Fruit fly (Drosophila melanogaster) whole organism, embryonic: ENCODE data around the gene CG31178.

ENCODE experiments used
- Aef1 ChIP-seq: fragments of 200-800 bp; sonication (Bioruptor generic); IDR thresholded peaks from 3 replicates; pipeline ENCODE4 v1.3.6; 2022; ENCODE audit warnings: missing biosample characterization, missing genetic modification characterization
- B-H2 ChIP-seq: fragments of 200-800 bp; sonication (Bioruptor generic); optimal IDR thresholded peaks from 2 replicates; lab custom pipeline; 2018; ENCODE audit warnings: missing biosample characterization, mild to moderate bottlenecking, missing genetic modification characterization
- Bgb ChIP-seq: fragments of 200-800 bp; sonication (Bioruptor generic); IDR thresholded peaks from 2 replicates; pipeline ENCODE4 v1.3.6; 2022; ENCODE audit warnings: missing biosample characterization, missing genetic modification characterization; ENCODE audit not compliant: partially characterized antibody
- Bteb2 ChIP-seq: fragments of 200-800 bp; sonication (Bioruptor generic); optimal IDR thresholded peaks from 2 replicates; lab custom pipeline; 2016; ENCODE audit warnings: missing biosample characterization, missing genetic modification characterization
- CG10147 ChIP-seq: fragments of 200-800 bp; sonication (Bioruptor generic); optimal IDR thresholded peaks from 2 replicates; lab custom pipeline; 2019; ENCODE audit warnings: missing biosample characterization, mild to moderate bottlenecking, missing genetic modification characterization, moderate library complexity
- CG10366 ChIP-seq: fragments of 200-800 bp; sonication (Bioruptor generic); IDR thresholded peaks from 2 replicates; pipeline ENCODE4 v1.3.6; 2022; ENCODE audit warnings: missing biosample characterization, missing genetic modification characterization
- CG11085 ChIP-seq: fragments of 200-800 bp; sonication (Bioruptor generic); IDR thresholded peaks from 2 replicates; pipeline ENCODE4 v1.3.6; 2022; ENCODE audit warnings: missing biosample characterization, missing genetic modification characterization
- CG11560 ChIP-seq: fragments of 200-800 bp; sonication (Bioruptor generic); IDR thresholded peaks from 3 replicates; pipeline ENCODE4 v1.3.6; 2022; ENCODE audit warnings: missing biosample characterization, missing genetic modification characterization
- CG12391 ChIP-seq: fragments of 200-800 bp; sonication (Bioruptor generic); optimal IDR thresholded peaks from 3 replicates; lab custom pipeline; 2018; ENCODE audit warnings: missing biosample characterization, mild to moderate bottlenecking, missing genetic modification characterization, moderate library complexity
- CG13894 ChIP-seq: fragments of 200-800 bp; sonication (Bioruptor generic); optimal IDR thresholded peaks from 3 replicates; lab custom pipeline; 2018; ENCODE audit warnings: missing biosample characterization, mild to moderate bottlenecking, missing genetic modification characterization, moderate library complexity
- CG14667 ChIP-seq: fragments of 200-800 bp; sonication (Bioruptor generic); IDR thresholded peaks from 2 replicates; pipeline ENCODE4 v1.3.6; 2022; ENCODE audit warnings: missing biosample characterization, missing genetic modification characterization
- CG16779 ChIP-seq: fragments of 200-800 bp; sonication (Bioruptor generic); IDR thresholded peaks from 2 replicates; pipeline ENCODE4 v1.3.6; 2022; ENCODE audit warnings: missing biosample characterization, missing genetic modification characterization
- CG18764 ChIP-seq: fragments of 200-800 bp; sonication (Bioruptor generic); optimal IDR thresholded peaks from 3 replicates; lab custom pipeline; 2016; ENCODE audit warnings: missing biosample characterization, missing genetic modification characterization
- CG2199 ChIP-seq: fragments of 200-800 bp; sonication (Bioruptor generic); IDR thresholded peaks from 3 replicates; pipeline ENCODE4 v1.3.6; 2022; ENCODE audit warnings: missing biosample characterization, missing genetic modification characterization
- CG2875 ChIP-seq: fragments of 200-800 bp; sonication (Bioruptor generic); optimal IDR thresholded peaks from 2 replicates; lab custom pipeline; 2017; ENCODE audit warnings: missing biosample characterization, mild to moderate bottlenecking, missing genetic modification characterization, missing genetic modification reagents
- CG32532 ChIP-seq: fragments of 200-800 bp; sonication (Bioruptor generic); IDR thresholded peaks from 2 replicates; pipeline ENCODE4 v1.3.6; 2022; ENCODE audit warnings: missing biosample characterization, missing genetic modification characterization
- CG32772 ChIP-seq: fragments of 200-800 bp; sonication (Bioruptor generic); IDR thresholded peaks from 2 replicates; pipeline ENCODE4 v1.3.6; 2022; ENCODE audit warnings: missing biosample characterization, missing genetic modification characterization
- CG34422 ChIP-seq: fragments of 200-800 bp; sonication (Bioruptor generic); IDR thresholded peaks from 3 replicates; pipeline ENCODE4 v1.3.6; 2022; ENCODE audit warnings: missing biosample characterization, missing genetic modification characterization
- CG4282 ChIP-seq: fragments of 200-800 bp; sonication (Bioruptor generic); optimal IDR thresholded peaks from 2 replicates; lab custom pipeline; 2016; ENCODE audit warnings: missing biosample characterization, missing genetic modification characterization
- CG4424 ChIP-seq: fragments of 200-800 bp; sonication (Bioruptor generic); optimal IDR thresholded peaks from 3 replicates; lab custom pipeline; 2016; ENCODE audit warnings: missing biosample characterization, missing genetic modification characterization
- CG4854 ChIP-seq: fragments of 200-800 bp; sonication (Bioruptor generic); optimal IDR thresholded peaks from 2 replicates; lab custom pipeline; 2016; ENCODE audit warnings: missing biosample characterization, missing genetic modification characterization, inconsistent platforms
- CG7987 ChIP-seq: fragments of 200-800 bp; sonication (Bioruptor generic); optimal IDR thresholded peaks from 2 replicates; lab custom pipeline; 2018; ENCODE audit warnings: missing biosample characterization, mild to moderate bottlenecking, missing genetic modification characterization, moderate library complexity
- CG8089 ChIP-seq: fragments of 200-800 bp; sonication (Bioruptor generic); optimal IDR thresholded peaks from 3 replicates; lab custom pipeline; 2016; ENCODE audit warnings: missing biosample characterization, missing genetic modification characterization
- CTCF ChIP-seq: fragments of 200-800 bp; sonication (Bioruptor generic); optimal IDR thresholded peaks from 2 replicates; lab custom pipeline; 2017; ENCODE audit warnings: missing biosample characterization, mild to moderate bottlenecking, missing genetic modification characterization, moderate library complexity
- E2f1 ChIP-seq: fragments of 200-800 bp; sonication (Bioruptor generic); IDR thresholded peaks from 2 replicates; pipeline ENCODE4 v1.3.6; 2022; ENCODE audit warnings: missing biosample characterization, missing genetic modification characterization
- H2.0 ChIP-seq: fragments of 200-800 bp; sonication (Bioruptor generic); IDR thresholded peaks from 2 replicates; pipeline ENCODE4 v1.3.6; 2022; ENCODE audit warnings: missing biosample characterization, missing genetic modification characterization
- HLH3B ChIP-seq: fragments of 200-800 bp; sonication (Bioruptor generic); IDR thresholded peaks from 2 replicates; pipeline ENCODE4 v1.3.6; 2022; ENCODE audit warnings: missing biosample characterization, missing genetic modification characterization
- Hey ChIP-seq: fragments of 200-800 bp; sonication (Bioruptor generic); optimal IDR thresholded peaks from 3 replicates; lab custom pipeline; 2018; ENCODE audit warnings: missing biosample characterization, mild to moderate bottlenecking, missing genetic modification characterization
- Hsf ChIP-seq: fragments of 200-800 bp; sonication (Bioruptor generic); optimal IDR thresholded peaks from 3 replicates; lab custom pipeline; 2016; ENCODE audit warnings: missing biosample characterization, missing genetic modification characterization
- MBD-R2 ChIP-seq: fragments of 200-800 bp; sonication (Bioruptor generic); IDR thresholded peaks from 2 replicates; pipeline ENCODE4 v1.3.6; 2022; ENCODE audit warnings: missing biosample characterization, missing genetic modification characterization
- Myb ChIP-seq: fragments of 200-800 bp; sonication (Bioruptor generic); optimal IDR thresholded peaks from 2 replicates; lab custom pipeline; 2016; ENCODE audit warnings: missing biosample characterization, missing genetic modification characterization
- NFAT ChIP-seq: fragments of 200-800 bp; sonication (Bioruptor generic); IDR thresholded peaks from 2 replicates; pipeline ENCODE4 v1.3.6; 2022; ENCODE audit warnings: missing biosample characterization, missing genetic modification characterization
- Neu2 ChIP-seq: fragments of 200-800 bp; sonication (Bioruptor generic); optimal IDR thresholded peaks from 3 replicates; lab custom pipeline; 2016; ENCODE audit warnings: missing biosample characterization, missing genetic modification characterization, borderline replicate concordance
- Oaz ChIP-seq: fragments of 200-800 bp; sonication (Bioruptor generic); IDR thresholded peaks from 2 replicates; pipeline ENCODE4 v1.3.6; 2022; ENCODE audit warnings: missing biosample characterization, missing genetic modification characterization
- Oli ChIP-seq: fragments of 200-800 bp; sonication (Bioruptor generic); optimal IDR thresholded peaks from 2 replicates; lab custom pipeline; 2018; ENCODE audit warnings: missing biosample characterization, mild to moderate bottlenecking, missing genetic modification characterization, moderate library complexity
- Xrp1 ChIP-seq: fragments of 200-800 bp; sonication (Bioruptor generic); IDR thresholded peaks from 2 replicates; pipeline ENCODE4 v1.3.6; 2022; ENCODE audit warnings: missing biosample characterization, missing genetic modification characterization
- ara ChIP-seq: fragments of 200-800 bp; sonication (Bioruptor generic); IDR thresholded peaks from 2 replicates; pipeline ENCODE4 v1.3.6; 2022; ENCODE audit warnings: missing biosample characterization, missing genetic modification characterization
- bowl ChIP-seq: fragments of 200-800 bp; sonication (Bioruptor generic); IDR thresholded peaks from 2 replicates; pipeline ENCODE4 v1.3.6; 2022; ENCODE audit warnings: missing biosample characterization, missing genetic modification characterization
- corto ChIP-seq: fragments of 200-800 bp; sonication (Bioruptor generic); optimal IDR thresholded peaks from 2 replicates; lab custom pipeline; 2016; ENCODE audit warnings: missing biosample characterization, mild to moderate bottlenecking, missing genetic modification characterization, moderate library complexity
- dysf ChIP-seq: fragments of 200-800 bp; sonication (Bioruptor generic); IDR thresholded peaks from 3 replicates; pipeline ENCODE4 v1.3.6; 2022; ENCODE audit warnings: missing biosample characterization, missing genetic modification characterization
- en ChIP-seq: fragments of 200-800 bp; sonication (Bioruptor generic); optimal IDR thresholded peaks from 2 replicates; lab custom pipeline; 2016; ENCODE audit warnings: missing biosample characterization, missing genetic modification characterization
- hkb ChIP-seq, 2 experiments: fragments of 200-800 bp in 1 of 2; fragments of >200 bp in 1 of 2; sonication (Bioruptor generic) in 1 of 2; IDR thresholded peaks in 1 of 2; optimal IDR thresholded peaks in 1 of 2; 2 replicates each; pipeline versions ENCODE4 v1.3.6 to Lab custom; 2017 to 2022; ENCODE audit warnings: missing biosample characterization in 1 of 2, missing genetic modification characterization in 1 of 2
- jigr1 ChIP-seq: fragments of 200-800 bp; sonication (Bioruptor generic); IDR thresholded peaks from 3 replicates; pipeline ENCODE4 v1.3.6; 2022; ENCODE audit warnings: missing biosample characterization, missing genetic modification characterization
- maf-S ChIP-seq: fragments of 200-800 bp; sonication (Bioruptor generic); optimal IDR thresholded peaks from 2 replicates; lab custom pipeline; 2016; ENCODE audit warnings: missing biosample characterization, missing genetic modification characterization
- mld ChIP-seq: fragments of 200-800 bp; sonication (Bioruptor generic); IDR thresholded peaks from 3 replicates; pipeline ENCODE4 v1.3.6; 2022; ENCODE audit warnings: missing biosample characterization, missing genetic modification characterization; ENCODE audit not compliant: partially characterized antibody
- peb ChIP-seq: fragments of 200-800 bp; sonication (Bioruptor generic); IDR thresholded peaks from 2 replicates; pipeline ENCODE4 v1.3.6; 2022; ENCODE audit warnings: missing biosample characterization, missing genetic modification characterization
- run ChIP-seq: fragments of 200-800 bp; sonication (Bioruptor generic); optimal IDR thresholded peaks from 3 replicates; lab custom pipeline; 2018; ENCODE audit warnings: missing biosample characterization, mild to moderate bottlenecking, missing genetic modification characterization
- sob ChIP-seq: fragments of 200-800 bp; sonication (Bioruptor generic); IDR thresholded peaks from 2 replicates; pipeline ENCODE4 v1.3.6; 2022; ENCODE audit warnings: missing biosample characterization, missing genetic modification characterization
- sr ChIP-seq: fragments of 200-800 bp; sonication (Bioruptor generic); IDR thresholded peaks from 3 replicates; pipeline ENCODE4 v1.3.6; 2022; ENCODE audit warnings: missing biosample characterization, missing genetic modification characterization
- sug ChIP-seq: fragments of 200-800 bp; optimal IDR thresholded peaks from 2 replicates; lab custom pipeline; 2019; ENCODE audit warnings: missing biosample characterization, mild to moderate bottlenecking, missing genetic modification characterization, moderate library complexity
- wdn ChIP-seq: fragments of 200-800 bp; sonication (Bioruptor generic); IDR thresholded peaks from 2 replicates; pipeline ENCODE4 v1.3.6; 2022; ENCODE audit warnings: missing biosample characterization, missing genetic modification characterization

The CG31178 gene

dm6 chr3R:21862137-21862850 is 11.2 kb upstream of the CG31178 start (continued):
- TF ChIP-seq Hsf: peak; percentile 55
- TF ChIP-seq sr: 0 out of 3 replicates have a peak, but pooled peaks have one; percentile 33
- peak; percentile 42 for TF ChIP-seq CG18764 (GFP tag; lab: Kevin White, UChicago)
- no peak for TF ChIP-seq wdn
- no peak for TF ChIP-seq CG16779 (GFP tag; lab: Robert Waterston, UW)
- TF ChIP-seq CTCF (GFP tag; lab: Kevin White, UChicago): peak; percentile 19
- TF ChIP-seq CG2199 (GFP tag; lab: Robert Waterston, UW): peak; percentile 47; the same call in 2 of the 3 replicates
- TF ChIP-seq NFAT (GFP tag; lab: Robert Waterston, UW): no peak
- TF ChIP-seq hkb (optimal IDR thresholded peaks at IDR 0.05; lab: Kevin White, UChicago): no peak
- peak; percentile 86 for TF ChIP-seq hkb (GFP tag; IDR thresholded peaks at IDR 0.05; lab: Robert Waterston, UW)
- TF ChIP-seq bowl (GFP tag; lab: Robert Waterston, UW): no peak
- no peak for TF ChIP-seq CG11560 (tag; lab: Robert Waterston, UW)
- TF ChIP-seq mld (GFP tag; lab: Robert Waterston, UW): no peak
- no peak for TF ChIP-seq CG32532 (GFP tag; lab: Robert Waterston, UW)
- peak; percentile 90 for TF ChIP-seq ara (GFP tag; lab: Robert Waterston, UW)
- peak; percentile 60 for TF ChIP-seq CG10147
- no peak for TF ChIP-seq CG13894
- TF ChIP-seq MBD-R2 (GFP tag; lab: Robert Waterston, UW): no peak
- peak; percentile 67 for TF ChIP-seq peb (GFP tag; lab: Robert Waterston, UW)
- peak; percentile 73 for TF ChIP-seq CG32772
- TF ChIP-seq CG14667 (GFP tag; lab: Robert Waterston, UW): no peak
- TF ChIP-seq sob (GFP tag; lab: Robert Waterston, UW): peak; percentile 37; the same call in 1 of the 2 replicates
- no peak for TF ChIP-seq Hey (tag; lab: Kevin White, UChicago)
- TF ChIP-seq Neu2 (GFP tag; lab: Kevin White, UChicago): no peak
- peak; percentile 42 for TF ChIP-seq maf-S (GFP tag; lab: Kevin White, UChicago)
- TF ChIP-seq Bgb: no peak
- TF ChIP-seq CG12391: peak; percentile 91
- no peak for TF ChIP-seq Myb (GFP tag; lab: Kevin White, UChicago)
- TF ChIP-seq CG7987 (GFP tag; lab: Kevin White, UChicago): no peak
- TF ChIP-seq Oli (tag; lab: Kevin White, UChicago): peak; percentile 88
- TF ChIP-seq corto: no peak
- TF ChIP-seq Aef1: 0 out of 3 replicates have a peak, but pooled peaks have one; percentile 35
- TF ChIP-seq Xrp1 (GFP tag; lab: Robert Waterston, UW): peak; percentile 91
- peak; percentile 60 for TF ChIP-seq HLH3B (GFP tag; lab: Robert Waterston, UW)
- TF ChIP-seq CG34422 (GFP tag; lab: Robert Waterston, UW): peak; percentile 74
- peak; percentile 50; the same call in 1 of the 3 replicates for TF ChIP-seq dysf (GFP tag; lab: Robert Waterston, UW)
- TF ChIP-seq run: peak; percentile 83
- TF ChIP-seq CG8089 (GFP tag; lab: Kevin White, UChicago): peak; percentile 11
- TF ChIP-seq CG4854: peak; percentile 53
- TF ChIP-seq CG2875 (GFP tag; lab: Kevin White, UChicago): peak; percentile 94
- TF ChIP-seq CG4282 (GFP tag; lab: Kevin White, UChicago): no peak
- TF ChIP-seq B-H2 (GFP tag; lab: Kevin White, UChicago): no peak
- no peak for TF ChIP-seq sug (tag; lab: Kevin White, UChicago)
- TF ChIP-seq CG10366 (GFP tag; lab: Robert Waterston, UW): peak; percentile 76
- TF ChIP-seq E2f1 (GFP tag; lab: Robert Waterston, UW): peak; percentile 54
- TF ChIP-seq jigr1 (GFP tag; lab: Robert Waterston, UW): no peak
- TF ChIP-seq CG11085 (GFP tag; lab: Robert Waterston, UW): no peak
- no peak for TF ChIP-seq Oaz
- no peak for TF ChIP-seq Bteb2
- TF ChIP-seq H2.0 (GFP tag; lab: Robert Waterston, UW): peak; percentile 71
- TF ChIP-seq CG4424 (GFP tag; lab: Kevin White, UChicago): peak; percentile 64
- peak; percentile 21 for TF ChIP-seq en
